Worm (Caenorhabditis elegans) whole organism, L1 larva: ENCODE results near the gene fbxc-55.
A peak's percentile ranks its signal among the peaks of the same experiment; 100 is the strongest.

Experiments
- mdl-1 ChIP-seq, 2 experiments: fragments of 150-350 bp; optimal IDR thresholded peaks; 2 replicates each; lab custom pipeline; 2014 to 2017; ENCODE audit warnings: missing biosample characterization in 2 of 2, missing genetic modification characterization in 2 of 2, inconsistent platforms in 1 of 2
- nhr-90 ChIP-seq: sonication (generic microtip); optimal IDR thresholded peaks from 2 replicates; lab custom pipeline; 2016; ENCODE audit warnings: mild to moderate bottlenecking, missing genetic modification characterization, missing compliant biosample characterization; ENCODE audit not compliant: poor library complexity
- unc-62 ChIP-seq: fragments of 150-350 bp; optimal IDR thresholded peaks from 2 replicates; lab custom pipeline; 2014; ENCODE audit warnings: missing biosample characterization, missing genetic modification reagents, missing genetic modification characterization

DNA sequence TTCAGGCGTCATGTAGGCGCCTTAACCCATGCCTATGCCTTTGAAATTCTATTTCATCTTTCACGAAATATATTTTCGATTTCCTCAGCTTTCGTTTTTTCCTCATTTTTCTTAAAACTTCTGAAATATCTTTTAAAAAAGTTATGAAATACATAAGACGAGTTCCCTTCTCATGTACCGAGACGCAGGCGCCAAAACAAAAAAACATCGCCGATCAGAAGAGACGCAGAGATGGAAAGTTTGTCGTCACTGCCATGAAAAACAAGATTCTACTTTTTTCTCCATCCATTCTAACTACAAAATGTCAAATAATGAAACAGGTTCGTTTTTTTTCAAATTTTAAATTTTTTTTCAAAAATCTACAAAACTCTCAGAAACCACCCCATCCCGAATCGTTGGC, 41.0 kb downstream of the fbxc-55 start, which contains the start of gene chil-24:
- TF ChIP-seq unc-62: no peak
- TF ChIP-seq nhr-90 (tag; lab: Kevin White, UChicago): no peak
- peak in 1 of 2 experiments; percentile 16 for TF ChIP-seq mdl-1 (tag; optimal IDR thresholded peaks at IDR 0.05; lab: Kevin White, UChicago)
